Fruit fly (Drosophila melanogaster) whole organism, embryonic: ENCODE data around the gene CG42699.

ENCODE experiments used
- ATbp ChIP-seq: fragments of 200-800 bp; sonication (Bioruptor generic); optimal IDR thresholded peaks from 2 replicates; lab custom pipeline; 2017; ENCODE audit warnings: missing biosample characterization, mild to moderate bottlenecking, missing genetic modification characterization, missing genetic modification reagents
- CG10366 ChIP-seq: fragments of 200-800 bp; sonication (Bioruptor generic); IDR thresholded peaks from 2 replicates; pipeline ENCODE4 v1.3.6; 2022; ENCODE audit warnings: missing biosample characterization, missing genetic modification characterization
- CG11085 ChIP-seq: fragments of 200-800 bp; sonication (Bioruptor generic); IDR thresholded peaks from 2 replicates; pipeline ENCODE4 v1.3.6; 2022; ENCODE audit warnings: missing biosample characterization, missing genetic modification characterization
- CG11093 ChIP-seq: fragments of 200-800 bp; sonication (Bioruptor generic); IDR thresholded peaks from 3 replicates; pipeline ENCODE4 v1.3.6; 2022; ENCODE audit warnings: missing biosample characterization, missing genetic modification characterization
- CG12155 ChIP-seq: fragments of 200-800 bp; sonication (Bioruptor generic); optimal IDR thresholded peaks from 3 replicates; lab custom pipeline; 2016; ENCODE audit warnings: missing biosample characterization, missing genetic modification characterization
- CG13424 ChIP-seq: fragments of 200-800 bp; sonication (Bioruptor generic); optimal IDR thresholded peaks from 2 replicates; lab custom pipeline; 2019; ENCODE audit warnings: missing biosample characterization, mild to moderate bottlenecking, missing genetic modification characterization, moderate library complexity
- CG14014 ChIP-seq: fragments of 200-800 bp; sonication (Bioruptor generic); IDR thresholded peaks from 2 replicates; pipeline ENCODE4 v1.3.6; 2022; ENCODE audit warnings: missing biosample characterization, missing genetic modification characterization
- CG14441 ChIP-seq: fragments of 200-800 bp; sonication (Bioruptor generic); IDR thresholded peaks from 2 replicates; pipeline ENCODE4 v1.3.6; 2022; ENCODE audit warnings: missing biosample characterization, missing genetic modification characterization
- CG17829 ChIP-seq: fragments of 200-800 bp; optimal IDR thresholded peaks from 2 replicates; lab custom pipeline; 2019; ENCODE audit warnings: missing biosample characterization, mild to moderate bottlenecking, missing genetic modification characterization, moderate library complexity
- CG1832 ChIP-seq: fragments of 200-800 bp; sonication (Bioruptor generic); optimal IDR thresholded peaks from 2 replicates; lab custom pipeline; 2017; ENCODE audit warnings: missing biosample characterization, mild to moderate bottlenecking, missing genetic modification characterization, inconsistent platforms
- CG2199 ChIP-seq: fragments of 200-800 bp; sonication (Bioruptor generic); IDR thresholded peaks from 3 replicates; pipeline ENCODE4 v1.3.6; 2022; ENCODE audit warnings: missing biosample characterization, missing genetic modification characterization
- CG32767 ChIP-seq: fragments of 200-800 bp; sonication (Bioruptor generic); IDR thresholded peaks from 2 replicates; pipeline ENCODE4 v1.3.6; 2022; ENCODE audit warnings: missing biosample characterization, missing genetic modification characterization
- CG3847 ChIP-seq: fragments of 200-800 bp; sonication (Bioruptor generic); IDR thresholded peaks from 2 replicates; pipeline ENCODE4 v1.3.6; 2022; ENCODE audit warnings: missing biosample characterization, missing genetic modification characterization
- CG8290 ChIP-seq, 3 experiments: fragments of 200-800 bp; sonication (Bioruptor generic); optimal IDR thresholded peaks; 2 replicates each; lab custom pipeline; 2016 to 2019; ENCODE audit warnings: missing biosample characterization in 3 of 3, missing genetic modification characterization in 3 of 3, mild to moderate bottlenecking in 2 of 3, moderate library complexity in 1 of 3
- CG8478 ChIP-seq: fragments of >200 bp; optimal IDR thresholded peaks from 2 replicates; lab custom pipeline; 2018
- CG8944 ChIP-seq: fragments of 200-800 bp; sonication (Bioruptor generic); optimal IDR thresholded peaks from 3 replicates; lab custom pipeline; 2016; ENCODE audit warnings: missing biosample characterization, missing genetic modification characterization
- CoRest ChIP-seq: fragments of 200-800 bp; sonication (Bioruptor generic); optimal IDR thresholded peaks from 3 replicates; lab custom pipeline; 2018; ENCODE audit warnings: missing biosample characterization, mild to moderate bottlenecking, missing genetic modification characterization, moderate library complexity
- Deaf1 ChIP-seq: fragments of 200-800 bp; optimal IDR thresholded peaks from 3 replicates; lab custom pipeline; 2019; ENCODE audit warnings: missing biosample characterization, mild to moderate bottlenecking, missing genetic modification characterization, moderate library complexity
- Fer1 ChIP-seq: fragments of 200-800 bp; sonication (Bioruptor generic); optimal IDR thresholded peaks from 2 replicates; lab custom pipeline; 2017; ENCODE audit warnings: missing biosample characterization, mild to moderate bottlenecking, missing genetic modification characterization
- Jarid2 ChIP-seq: fragments of 200-800 bp; sonication (Bioruptor generic); optimal IDR thresholded peaks from 3 replicates; lab custom pipeline; 2017; ENCODE audit warnings: mild to moderate bottlenecking, missing biosample characterization, missing genetic modification reagents, missing genetic modification characterization
- Lim3 ChIP-seq: fragments of 200-800 bp; sonication (Bioruptor generic); IDR thresholded peaks from 2 replicates; pipeline ENCODE4 v1.3.6; 2022; ENCODE audit warnings: missing biosample characterization, missing genetic modification characterization
- Med ChIP-seq: fragments of 200-800 bp; sonication (Bioruptor generic); peaks from one replicate; lab custom pipeline; 2016; ENCODE audit warnings: missing biosample characterization, missing genetic modification characterization, mild to moderate bottlenecking, inconsistent platforms, moderate library complexity
- Usf ChIP-seq: fragments of 200-800 bp; sonication (Bioruptor generic); optimal IDR thresholded peaks from 2 replicates; lab custom pipeline; 2017; ENCODE audit warnings: missing genotype, missing biosample characterization, missing genetic modification characterization
- btn ChIP-seq: fragments of 200-800 bp; sonication (Bioruptor generic); optimal IDR thresholded peaks from 2 replicates; lab custom pipeline; 2016; ENCODE audit warnings: missing biosample characterization, missing genetic modification characterization
- cas ChIP-seq: fragments of 200-800 bp; sonication (Bioruptor generic); IDR thresholded peaks from 2 replicates; pipeline ENCODE4 v1.3.6; 2022; ENCODE audit warnings: missing biosample characterization, missing genetic modification characterization
- cato ChIP-seq: fragments of 200-800 bp; sonication (Bioruptor generic); optimal IDR thresholded peaks from 2 replicates; lab custom pipeline; 2016; ENCODE audit warnings: missing biosample characterization, missing genetic modification characterization, borderline replicate concordance
- emc ChIP-seq: fragments of 200-800 bp; sonication (Bioruptor generic); optimal IDR thresholded peaks from 2 replicates; lab custom pipeline; 2016; ENCODE audit warnings: missing biosample characterization, missing genetic modification characterization
- gfzf ChIP-seq: fragments of 200-800 bp; sonication (Bioruptor generic); optimal IDR thresholded peaks from 2 replicates; lab custom pipeline; 2016; ENCODE audit warnings: missing biosample characterization, mild to moderate bottlenecking, missing genetic modification characterization, moderate library complexity
- lov ChIP-seq, 2 experiments: fragments of 200-800 bp in 1 of 2; fragments of >200 bp in 1 of 2; sonication (Bioruptor generic) in 1 of 2; IDR thresholded peaks in 1 of 2; optimal IDR thresholded peaks in 1 of 2; 2 replicates in 1 of 2; 3 replicates in 1 of 2; pipeline versions ENCODE4 v1.3.6 to Lab custom; 2017 to 2022; ENCODE audit warnings: missing biosample characterization in 1 of 2, missing genetic modification characterization in 1 of 2
- maf-S ChIP-seq: fragments of 200-800 bp; sonication (Bioruptor generic); optimal IDR thresholded peaks from 2 replicates; lab custom pipeline; 2016; ENCODE audit warnings: missing biosample characterization, missing genetic modification characterization
- nmo ChIP-seq: fragments of 200-800 bp; sonication (Bioruptor generic); optimal IDR thresholded peaks from 2 replicates; lab custom pipeline; 2018; ENCODE audit warnings: missing biosample characterization, mild to moderate bottlenecking, missing genetic modification characterization, moderate library complexity
- nom ChIP-seq: fragments of 200-800 bp; sonication (Bioruptor generic); optimal IDR thresholded peaks from 2 replicates; lab custom pipeline; 2017; ENCODE audit warnings: missing biosample characterization, missing genetic modification characterization, mild to moderate bottlenecking, moderate library complexity, missing genetic modification reagents
- oc ChIP-seq: fragments of 200-800 bp; sonication (Bioruptor generic); optimal IDR thresholded peaks from 2 replicates; lab custom pipeline; 2018; ENCODE audit warnings: missing biosample characterization, mild to moderate bottlenecking, missing genetic modification characterization, moderate library complexity
- onecut ChIP-seq: fragments of 200-800 bp; sonication (Bioruptor generic); IDR thresholded peaks from 2 replicates; pipeline ENCODE4 v1.3.6; 2022; ENCODE audit warnings: missing biosample characterization, missing genetic modification characterization
- otp ChIP-seq: fragments of 200-800 bp; sonication (Bioruptor generic); IDR thresholded peaks from 3 replicates; pipeline ENCODE4, ENCODE4 v1.3.6; 2022; ENCODE audit warnings: missing biosample characterization, missing genetic modification characterization
- peb ChIP-seq: fragments of 200-800 bp; sonication (Bioruptor generic); IDR thresholded peaks from 2 replicates; pipeline ENCODE4 v1.3.6; 2022; ENCODE audit warnings: missing biosample characterization, missing genetic modification characterization
- pros ChIP-seq: fragments of 200-800 bp; sonication (Bioruptor generic); optimal IDR thresholded peaks from 3 replicates; lab custom pipeline; 2019; ENCODE audit warnings: missing biosample characterization, mild to moderate bottlenecking, missing genetic modification characterization, moderate library complexity
- psq ChIP-seq: fragments of 200-800 bp; sonication (Bioruptor generic); optimal IDR thresholded peaks from 2 replicates; lab custom pipeline; 2017; ENCODE audit warnings: missing biosample characterization, missing genetic modification characterization
- sens ChIP-seq: fragments of 200-800 bp; sonication (Bioruptor generic); peaks from one replicate; lab custom pipeline; 2016; ENCODE audit warnings: missing biosample characterization, missing genetic modification characterization
- slbo ChIP-seq: fragments of 200-800 bp; sonication (Bioruptor generic); IDR thresholded peaks from 2 replicates; pipeline ENCODE4 v1.3.6; 2022; ENCODE audit warnings: missing biosample characterization, missing genetic modification characterization
- sna ChIP-seq: fragments of 200-800 bp; sonication (Bioruptor generic); IDR thresholded peaks from 2 replicates; pipeline ENCODE4 v1.3.6; 2022; ENCODE audit warnings: missing biosample characterization, missing genetic modification characterization; ENCODE audit not compliant: partially characterized antibody
- sob ChIP-seq: fragments of 200-800 bp; sonication (Bioruptor generic); IDR thresholded peaks from 2 replicates; pipeline ENCODE4 v1.3.6; 2022; ENCODE audit warnings: missing biosample characterization, missing genetic modification characterization
- sqz ChIP-seq: fragments of 200-800 bp; sonication (Bioruptor generic); optimal IDR thresholded peaks from 3 replicates; lab custom pipeline; 2018; ENCODE audit warnings: missing biosample characterization, mild to moderate bottlenecking, missing genetic modification characterization
- tap ChIP-seq: fragments of 200-800 bp; optimal IDR thresholded peaks from 3 replicates; lab custom pipeline; 2019; ENCODE audit warnings: missing biosample characterization, mild to moderate bottlenecking, missing genetic modification characterization, moderate library complexity
- tin ChIP-seq: fragments of 200-800 bp; sonication (Bioruptor generic); optimal IDR thresholded peaks from 3 replicates; lab custom pipeline; 2016; ENCODE audit warnings: missing biosample characterization, missing genetic modification characterization
- unpg ChIP-seq: fragments of 200-800 bp; sonication (Bioruptor generic); optimal IDR thresholded peaks from 3 replicates; lab custom pipeline; 2018; ENCODE audit warnings: missing biosample characterization, mild to moderate bottlenecking, missing genetic modification characterization, moderate library complexity

The CG42699 gene

DNA sequence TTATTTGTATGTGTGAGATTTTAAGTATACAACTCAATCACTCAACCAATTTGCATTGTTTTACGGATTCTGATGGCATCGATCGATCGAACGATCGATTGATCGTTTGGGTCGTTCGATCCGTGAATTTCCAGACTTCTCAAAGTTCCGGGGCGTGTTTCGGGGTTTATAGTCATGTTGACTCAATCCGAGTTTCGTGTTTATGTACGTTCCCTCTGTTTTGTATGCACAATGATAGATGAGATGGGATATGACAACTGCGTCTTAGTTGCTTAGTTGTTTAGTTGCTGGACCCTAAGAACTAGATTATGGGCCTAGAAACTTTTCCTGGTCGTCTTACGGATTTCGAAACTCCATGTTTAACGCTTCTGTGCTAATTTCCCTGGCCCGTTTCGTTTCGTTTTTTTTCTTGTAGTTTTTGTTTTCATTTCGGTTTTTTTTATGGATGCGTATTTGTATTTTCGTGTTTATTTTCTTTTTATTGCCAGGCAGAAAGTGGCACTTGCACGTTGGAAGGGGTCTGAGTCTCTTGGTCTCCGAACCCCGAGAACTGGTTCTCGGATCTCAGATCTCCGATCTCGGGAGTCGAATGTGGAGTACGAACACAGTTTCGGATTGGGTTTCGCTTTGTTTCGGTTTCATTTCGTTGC is 4.4 kb downstream of the CG42699 start (continued):
- TF ChIP-seq CG8944 (GFP tag; lab: Kevin White, UChicago) (no peak), Jarid2 (GFP tag; lab: Kevin White, UChicago) (no peak), CG11093 (GFP tag; lab: Robert Waterston, UW) (no peak), sna (GFP tag; lab: Robert Waterston, UW) (no peak), CG14014 (GFP tag; lab: Robert Waterston, UW) (no peak), peb (no peak), sob (no peak), CG3847 (GFP tag; lab: Robert Waterston, UW) (no peak), CG17829 (tag; lab: Kevin White, UChicago) (no peak), CG32767 (GFP tag; lab: Robert Waterston, UW) (no peak), lov (optimal IDR thresholded peaks at IDR 0.05; lab: Kevin White, UChicago) (no peak), lov (GFP tag; IDR thresholded peaks at IDR 0.05; lab: Robert Waterston, UW) (no peak), Med (GFP tag; lab: Kevin White, UChicago) (peak; percentile 8), nmo (no peak), sens (GFP tag; lab: Kevin White, UChicago) (peak; percentile 73), pros (GFP tag; lab: Kevin White, UChicago) (no peak), emc (GFP tag; lab: Kevin White, UChicago) (no peak), Usf (no peak), CG8478 (no peak), slbo (no peak), oc (no peak), CG1832 (GFP tag; lab: Kevin White, UChicago) (no peak), gfzf (GFP tag; lab: Kevin White, UChicago) (no peak), CG12155 (GFP tag; lab: Kevin White, UChicago) (no peak), CG2199 (GFP tag; lab: Robert Waterston, UW) (no peak), CG14441 (GFP tag; lab: Robert Waterston, UW) (no peak), unpg (GFP tag; lab: Kevin White, UChicago) (no peak), CoRest (tag; lab: Kevin White, UChicago) (no peak), CG10366 (no peak), cas (no peak), Fer1 (GFP tag; lab: Kevin White, UChicago) (no peak), Deaf1 (tag; lab: Kevin White, UChicago) (peak; percentile 44), cato (GFP tag; lab: Kevin White, UChicago) (no peak), sqz (GFP tag; lab: Kevin White, UChicago) (peak; percentile 39), CG11085 (GFP tag; lab: Robert Waterston, UW) (no peak), CG13424 (tag; lab: Kevin White, UChicago) (no peak), CG8290 (GFP tag; optimal IDR thresholded peaks at IDR 0.05; lab: Kevin White, UChicago) (peak; percentile 36), CG8290 (tag; optimal IDR thresholded peaks at IDR 0.05; lab: Kevin White, UChicago) (no peak), otp (0 out of 3 replicates have a peak, but pooled peaks have one; percentile 55), onecut (GFP tag; lab: Robert Waterston, UW) (no peak), nom (GFP tag; lab: Kevin White, UChicago) (peak; percentile 87), tap (no peak), maf-S (no peak), tin (GFP tag; lab: Kevin White, UChicago) (no peak), ATbp (GFP tag; lab: Kevin White, UChicago) (peak; percentile 16), psq (GFP tag; lab: Kevin White, UChicago) (no peak), Lim3 (GFP tag; lab: Robert Waterston, UW) (no peak), btn (GFP tag; lab: Kevin White, UChicago) (no peak)
